Worm (Caenorhabditis elegans) whole organism, young adult: ENCODE results near the gene nud-1.

Experiments used
- B0336.3 ChIP-seq: fragments of 200-800 bp; sonication (Bioruptor generic); IDR thresholded peaks from 2 replicates; pipeline ENCODE4 v1.3.6; 2022; ENCODE audit warnings: missing genetic modification characterization, missing compliant biosample characterization
- C17E4.6 ChIP-seq: fragments of 200-800 bp; sonication (Bioruptor generic); IDR thresholded peaks from 2 replicates; pipeline ENCODE4 v1.3.6; 2022; ENCODE audit warnings: missing genetic modification reagents, missing genetic modification characterization, missing compliant biosample characterization
- F52B5.7 ChIP-seq: sonication (generic microtip); optimal IDR thresholded peaks from 2 replicates; lab custom pipeline; 2016; ENCODE audit warnings: mild to moderate bottlenecking, missing genetic modification characterization, missing compliant biosample characterization
- Y53F4B.3 ChIP-seq: fragments of 200-800 bp; sonication (Bioruptor generic); IDR thresholded peaks from 2 replicates; pipeline ENCODE4 v1.3.6; 2022; ENCODE audit warnings: missing genetic modification reagents, missing genetic modification characterization, missing compliant biosample characterization
- Y53G8AR.9 ChIP-seq: fragments of 200-800 bp; sonication (Bioruptor generic); conservative IDR thresholded peaks from 2 replicates; pipeline ENCODE4 v1.3.6; 2022; ENCODE audit warnings: missing genetic modification reagents, missing genetic modification characterization, missing compliant biosample characterization
- Y95B8A.8 ChIP-seq: fragments of 200-800 bp; sonication (Bioruptor generic); IDR thresholded peaks from 2 replicates; pipeline ENCODE4 v1.3.6; 2022; ENCODE audit warnings: missing genetic modification reagents, missing genetic modification characterization, missing compliant biosample characterization
- attf-5 ChIP-seq: fragments of 200-800 bp; sonication (Bioruptor generic); optimal IDR thresholded peaks from 2 replicates; lab custom pipeline; 2018; ENCODE audit warnings: mild to moderate bottlenecking, missing genetic modification characterization, missing compliant biosample characterization
- cebp-2 ChIP-seq: fragments of 200-800 bp; sonication (Bioruptor generic); IDR thresholded peaks from 2 replicates; pipeline ENCODE4 v1.3.6; 2022; ENCODE audit warnings: missing genetic modification characterization, missing compliant biosample characterization
- ceh-100 ChIP-seq: fragments of 200-800 bp; sonication (Bioruptor generic); IDR thresholded peaks from 2 replicates; pipeline ENCODE4 v1.3.6; 2022; ENCODE audit warnings: missing genetic modification reagents, missing genetic modification characterization, missing compliant biosample characterization
- die-1 ChIP-seq: sonication (generic microtip); optimal IDR thresholded peaks from 2 replicates; lab custom pipeline; 2016; ENCODE audit warnings: missing genotype, mild to moderate bottlenecking, missing genetic modification characterization, missing compliant biosample characterization
- dpl-1 ChIP-seq: fragments of 150-350 bp; optimal IDR thresholded peaks from 2 replicates; lab custom pipeline; 2014; ENCODE audit warnings: missing biosample characterization, missing genetic modification reagents, missing genetic modification characterization
- egl-18 ChIP-seq: fragments of 200-800 bp; sonication (Bioruptor generic); IDR thresholded peaks from 2 replicates; pipeline ENCODE4 v1.3.6; 2022; ENCODE audit warnings: missing genetic modification reagents, missing genetic modification characterization, missing compliant biosample characterization
- fkh-3 ChIP-seq: sonication (generic microtip); optimal IDR thresholded peaks from 2 replicates; lab custom pipeline; 2016; ENCODE audit warnings: mild to moderate bottlenecking, missing genetic modification characterization, missing compliant biosample characterization
- lin-26 ChIP-seq: fragments of 200-800 bp; sonication (Bioruptor generic); IDR thresholded peaks from 2 replicates; pipeline ENCODE4 v1.3.6; 2022; ENCODE audit warnings: missing genetic modification reagents, missing genetic modification characterization, missing compliant biosample characterization
- lin-35 ChIP-seq, 3 experiments: fragments of 150-350 bp in 2 of 3; sonication (generic microtip) in 1 of 3; optimal IDR thresholded peaks; 2 replicates each; lab custom pipeline; 2014 to 2018; ENCODE audit warnings: missing biosample characterization in 3 of 3, missing genetic modification characterization in 3 of 3, missing genetic modification reagents in 3 of 3
- lin-54 ChIP-seq: fragments of 200-800 bp; sonication (Bioruptor generic); optimal IDR thresholded peaks from 2 replicates; lab custom pipeline; 2018; ENCODE audit warnings: mild to moderate bottlenecking, missing genetic modification characterization, missing compliant biosample characterization
- lsl-1 ChIP-seq: fragments of 200-800 bp; sonication (Bioruptor generic); optimal IDR thresholded peaks from 2 replicates; lab custom pipeline; 2018; ENCODE audit warnings: mild to moderate bottlenecking, missing genetic modification characterization, moderate library complexity, missing compliant biosample characterization
- lsy-27 ChIP-seq: sonication (generic microtip); optimal IDR thresholded peaks from 2 replicates; lab custom pipeline; 2017; ENCODE audit warnings: missing genetic modification characterization, mild to moderate bottlenecking, missing compliant biosample characterization, antibody characterized with exemption, missing genotype, borderline replicate concordance; ENCODE audit not compliant: insufficient read depth
- madf-10 ChIP-seq: sonication (generic microtip); optimal IDR thresholded peaks from 2 replicates; lab custom pipeline; 2016; ENCODE audit warnings: mild to moderate bottlenecking, missing genetic modification characterization, missing compliant biosample characterization
- nfya-2 ChIP-seq: fragments of 200-800 bp; sonication (Bioruptor generic); IDR thresholded peaks from 2 replicates; pipeline ENCODE4 v1.3.6; 2022; ENCODE audit warnings: missing genetic modification reagents, missing genetic modification characterization, missing compliant biosample characterization
- nhr-80 ChIP-seq: sonication (generic microtip); optimal IDR thresholded peaks from 2 replicates; lab custom pipeline; 2016; ENCODE audit warnings: missing genetic modification characterization, missing compliant biosample characterization
- pbrm-1 ChIP-seq: fragments of 200-800 bp; sonication (Bioruptor generic); IDR thresholded peaks from 2 replicates; pipeline ENCODE4 v1.3.6; 2022; ENCODE audit warnings: missing genetic modification reagents, missing genetic modification characterization, missing compliant biosample characterization
- rec-8 ChIP-seq, 2 experiments: sonication (generic microtip); optimal IDR thresholded peaks; 2 replicates each; lab custom pipeline; 2016; ENCODE audit warnings: mild to moderate bottlenecking in 2 of 2, missing genetic modification characterization in 2 of 2, missing genetic modification reagents in 2 of 2, missing genotype in 2 of 2, missing biosample characterization in 1 of 2, missing compliant biosample characterization in 1 of 2, moderate library complexity in 1 of 2
- rpc-1 ChIP-seq, 2 experiments: fragments of 150-350 bp in 1 of 2; sonication (generic microtip) in 1 of 2; optimal IDR thresholded peaks; 2 replicates each; lab custom pipeline; 2014 to 2018; ENCODE audit warnings: missing biosample characterization in 1 of 2, missing genetic modification characterization in 1 of 2, missing genetic modification reagents in 1 of 2, missing genotype in 1 of 2
- sea-2 ChIP-seq: fragments of 200-800 bp; sonication (Bioruptor generic); IDR thresholded peaks from 2 replicates; pipeline ENCODE4 v1.3.6; 2022; ENCODE audit warnings: missing genetic modification characterization, missing compliant biosample characterization
- snpc-1.3 ChIP-seq: sonication (generic microtip); optimal IDR thresholded peaks from 2 replicates; lab custom pipeline; 2017; ENCODE audit warnings: missing genetic modification characterization, mild to moderate bottlenecking, missing compliant biosample characterization, antibody characterized with exemption, moderate library complexity, missing genotype, missing genetic modification reagents; ENCODE audit not compliant: insufficient read depth
- snpc-4 ChIP-seq, 5 experiments: fragments of 150-350 bp in 1 of 5; sonication (generic microtip) in 4 of 5; optimal IDR thresholded peaks; 2 replicates each; lab custom pipeline; 2014 to 2018; ENCODE audit warnings: missing genetic modification characterization in 5 of 5, missing biosample characterization in 3 of 5, antibody characterized with exemption in 2 of 5, mild to moderate bottlenecking in 2 of 5, missing compliant biosample characterization in 2 of 5, missing genotype in 2 of 5, moderate library complexity in 2 of 5, missing genetic modification reagents in 1 of 5
- unc-130 ChIP-seq: sonication (generic microtip); optimal IDR thresholded peaks from 2 replicates; lab custom pipeline; 2016; ENCODE audit warnings: missing genetic modification reagents, missing genetic modification characterization, missing compliant biosample characterization
- unc-62 ChIP-seq: fragments of 150-350 bp; optimal IDR thresholded peaks from 2 replicates; lab custom pipeline; 2014; ENCODE audit warnings: missing biosample characterization, missing genetic modification reagents, missing genetic modification characterization
- zim-3 ChIP-seq: sonication (generic microtip); optimal IDR thresholded peaks from 2 replicates; lab custom pipeline; 2017; ENCODE audit warnings: mild to moderate bottlenecking, missing genetic modification characterization, moderate library complexity, missing compliant biosample characterization
- ztf-22 ChIP-seq: fragments of 200-800 bp; sonication (Bioruptor generic); optimal IDR thresholded peaks from 2 replicates; lab custom pipeline; 2018; ENCODE audit warnings: mild to moderate bottlenecking, missing genetic modification characterization, moderate library complexity, missing compliant biosample characterization
- ztf-25 ChIP-seq: fragments of 200-800 bp; sonication (Bioruptor generic); IDR thresholded peaks from 2 replicates; pipeline ENCODE4 v1.3.6; 2022; ENCODE audit warnings: missing genetic modification reagents, missing genetic modification characterization, missing compliant biosample characterization

The nud-1 gene

ce11 chrIII:13317383-13317911 is 23.9 kb upstream of the nud-1 start:
- TF ChIP-seq dpl-1 (GFP tag; lab: Kevin White, UChicago) = no peak
- no peak for TF ChIP-seq F52B5.7
- TF ChIP-seq rpc-1 (optimal IDR thresholded peaks at IDR 0.05; lab: Kevin White, UChicago) = no peak
- TF ChIP-seq rpc-1 (tag; optimal IDR thresholded peaks at IDR 0.05; lab: Kevin White, UChicago) = no peak
- TF ChIP-seq unc-62 (GFP tag; lab: Kevin White, UChicago) = no peak
- no peak for TF ChIP-seq rec-8 (tag; optimal IDR thresholded peaks at IDR 0.05; lab: Kevin White, UChicago)
- TF ChIP-seq lsl-1 (GFP tag; lab: Kevin White, UChicago) = no peak
- no peak for TF ChIP-seq Y53F4B.3 (GFP tag; lab: Robert Waterston, UW)
- no peak for TF ChIP-seq lin-26
- no peak for TF ChIP-seq lin-54 (GFP tag; lab: Kevin White, UChicago)

ce11 chrIII:13322578-13322977 is 18.7 kb upstream of the nud-1 start, which contains the start of gene F53A2.11:
TSS of gene F53A2.11 (minus strand) at chrIII:13322678.
- TF ChIP-seq ztf-25 (GFP tag; lab: Robert Waterston, UW) = no peak
- no peak for TF ChIP-seq fkh-3 (tag; lab: Kevin White, UChicago)
- no peak for TF ChIP-seq snpc-1.3
- no peak for TF ChIP-seq nhr-80
- no peak for TF ChIP-seq cebp-2 (GFP tag; lab: Robert Waterston, UW)
- TF ChIP-seq nfya-2 = no peak
- no peak for TF ChIP-seq ceh-100 (GFP tag; lab: Robert Waterston, UW)
- no peak for TF ChIP-seq egl-18 (GFP tag; lab: Robert Waterston, UW)
- no peak for TF ChIP-seq unc-130 (GFP tag; lab: Kevin White, UChicago)

ce11 chrIII:13324739-13325138 is 16.6 kb upstream of the nud-1 start, which contains the start of gene F53A2.1:
TSS of gene F53A2.1 (minus strand) at chrIII:13324839.
- TF ChIP-seq sea-2 (GFP tag; lab: Robert Waterston, UW) = no peak
- TF ChIP-seq pbrm-1 (GFP tag; lab: Robert Waterston, UW) = no peak

- TF ChIP-seq snpc-1.3 = no peak
These were observed 12.4 kb upstream of the nud-1 start for ce11 chrIII:13328911-13329310.

- no peak for TF ChIP-seq nhr-80
These were observed 7.6 kb upstream of the nud-1 start, which contains the start of gene sdz-20 for ce11 chrIII:13333754-13334153. TSS of gene sdz-20 (plus strand) at chrIII:13334054.

- no peak for TF ChIP-seq zim-3 (tag; lab: Kevin White, UChicago)
- no peak for TF ChIP-seq snpc-4 (GFP tag; optimal IDR thresholded peaks at IDR 0.05; lab: Kevin White, UChicago)
- TF ChIP-seq snpc-4 (tag; optimal IDR thresholded peaks at IDR 0.05; lab: Kevin White, UChicago) = no peak
- no peak for TF ChIP-seq B0336.3
- no peak for TF ChIP-seq lin-35 (GFP tag; optimal IDR thresholded peaks at IDR 0.05; lab: Kevin White, UChicago)
- no peak for TF ChIP-seq die-1
- no peak for TF ChIP-seq lsy-27 (tag; lab: Kevin White, UChicago)
- TF ChIP-seq Y95B8A.8 (GFP tag; lab: Robert Waterston, UW) = no peak
- no peak for TF ChIP-seq ztf-22 (GFP tag; lab: Kevin White, UChicago)
- no peak for TF ChIP-seq madf-10
- TF ChIP-seq Y53G8AR.9 (GFP tag; lab: Robert Waterston, UW) = no peak
- TF ChIP-seq attf-5 = no peak
- no peak for TF ChIP-seq C17E4.6
These were observed 1.7 kb upstream of the nud-1 start, which contains the start of gene F53A2.3 for ce11 chrIII:13339672-13340071. TSS of gene F53A2.3 (minus strand) at chrIII:13339772.
